Worm (Caenorhabditis elegans) whole organism, early embryonic: Measurements from ENCODE around the gene T13G4.7.

ENCODE experiments used
- B0310.2 ChIP-seq: sonication (generic microtip); optimal IDR thresholded peaks from 2 replicates; lab custom pipeline; 2016; ENCODE audit warnings: mild to moderate bottlenecking, missing genetic modification characterization, missing compliant biosample characterization
- F13C5.2 ChIP-seq: sonication (generic microtip); optimal IDR thresholded peaks from 2 replicates; lab custom pipeline; 2017; ENCODE audit warnings: mild to moderate bottlenecking, missing genetic modification characterization, inconsistent platforms, missing compliant biosample characterization
- aly-1 ChIP-seq: sonication (generic microtip); optimal IDR thresholded peaks from 2 replicates; lab custom pipeline; 2016; ENCODE audit warnings: missing genetic modification characterization, missing compliant biosample characterization
- ama-1 ChIP-seq: fragments of 150-350 bp; optimal IDR thresholded peaks from 2 replicates; lab custom pipeline; 2014
- ceh-13 ChIP-seq: fragments of 200-800 bp; sonication (Bioruptor generic); optimal IDR thresholded peaks from 2 replicates; lab custom pipeline; 2018; ENCODE audit warnings: mild to moderate bottlenecking, missing genetic modification characterization, missing compliant biosample characterization
- ceh-36 ChIP-seq: sonication (generic microtip); optimal IDR thresholded peaks from 2 replicates; lab custom pipeline; 2016; ENCODE audit warnings: missing genetic modification characterization, inconsistent platforms, missing compliant biosample characterization
- ets-7 ChIP-seq: sonication (generic microtip); optimal IDR thresholded peaks from 2 replicates; lab custom pipeline; 2016; ENCODE audit warnings: missing genotype, missing genetic modification characterization, missing compliant biosample characterization
- flt-1 ChIP-seq: fragments of 200-800 bp; sonication (Bioruptor generic); IDR thresholded peaks from 2 replicates; pipeline ENCODE4 v1.3.6; 2022; ENCODE audit warnings: missing genetic modification characterization, missing compliant biosample characterization
- hmbx-1 ChIP-seq: sonication (generic microtip); optimal IDR thresholded peaks from 2 replicates; lab custom pipeline; 2016; ENCODE audit warnings: mild to moderate bottlenecking, missing genetic modification characterization, missing compliant biosample characterization
- hmg-4 ChIP-seq: fragments of 200-800 bp; sonication (Bioruptor generic); optimal IDR thresholded peaks from 2 replicates; lab custom pipeline; 2018; ENCODE audit warnings: mild to moderate bottlenecking, missing genetic modification characterization, missing compliant biosample characterization
- hnd-1 ChIP-seq: sonication (generic microtip); optimal IDR thresholded peaks from 2 replicates; lab custom pipeline; 2016; ENCODE audit warnings: missing genetic modification characterization, missing compliant biosample characterization
- pes-1 ChIP-seq: fragments of 200-800 bp; sonication (Bioruptor generic); IDR thresholded peaks from 2 replicates; pipeline ENCODE4 v1.3.6; 2022; ENCODE audit warnings: missing genetic modification reagents, missing genetic modification characterization, missing compliant biosample characterization
- scrt-1 ChIP-seq: fragments of 200-800 bp; sonication (Bioruptor generic); IDR thresholded peaks from 2 replicates; pipeline ENCODE4 v1.3.6; 2022; ENCODE audit warnings: missing genetic modification characterization, missing compliant biosample characterization
- sea-1 ChIP-seq: fragments of 200-800 bp; sonication (Bioruptor generic); conservative IDR thresholded peaks from 2 replicates; pipeline ENCODE4 v1.3.6; 2022; ENCODE audit warnings: missing genetic modification characterization, missing compliant biosample characterization
- tbx-11 ChIP-seq: fragments of 200-800 bp; sonication (Bioruptor generic); IDR thresholded peaks from 2 replicates; pipeline ENCODE4 v1.3.6; 2022; ENCODE audit warnings: missing genetic modification characterization, missing compliant biosample characterization
- tbx-37 ChIP-seq: fragments of 200-800 bp; sonication (Bioruptor generic); conservative IDR thresholded peaks from 2 replicates; pipeline ENCODE4 v1.3.6; 2022; ENCODE audit warnings: missing genetic modification reagents, missing genetic modification characterization, missing compliant biosample characterization
- tra-4 ChIP-seq: sonication (generic microtip); optimal IDR thresholded peaks from 2 replicates; lab custom pipeline; 2017; ENCODE audit warnings: missing genetic modification characterization, missing compliant biosample characterization

The T13G4.7 gene

DNA sequence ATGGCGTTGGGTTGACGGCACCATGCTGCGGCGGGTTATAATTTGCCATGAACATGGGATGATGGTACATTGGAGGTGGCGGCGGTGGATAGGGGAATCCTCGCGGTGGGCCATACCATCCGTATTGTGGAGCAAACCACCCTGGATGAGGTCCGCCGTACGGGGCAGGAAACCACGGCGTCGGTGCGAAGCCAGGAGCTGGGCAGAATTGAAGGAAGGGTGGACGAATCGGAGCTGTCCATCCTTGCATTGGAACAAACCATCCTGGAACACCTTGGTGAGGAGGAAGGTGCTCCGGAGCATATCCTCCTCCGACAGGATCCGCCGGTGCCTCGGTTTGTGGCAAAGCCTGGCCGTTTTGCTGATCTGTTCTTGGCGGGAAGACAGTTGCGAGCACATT, 3.3 kb downstream of the T13G4.7 start:
- no peak for TF ChIP-seq hmbx-1 (tag; lab: Kevin White, UChicago)
- TF ChIP-seq hnd-1 (tag; lab: Kevin White, UChicago), result no peak
- TF ChIP-seq aly-1 (tag; lab: Kevin White, UChicago), result no peak
- TF ChIP-seq pes-1, result no peak
- no peak for TF ChIP-seq B0310.2 (tag; lab: Kevin White, UChicago)
- TF ChIP-seq hmg-4 (GFP tag; lab: Kevin White, UChicago), result no peak
- no peak for TF ChIP-seq tbx-11 (GFP tag; lab: Robert Waterston, UW)
- no peak for TF ChIP-seq ceh-13 (GFP tag; lab: Kevin White, UChicago)
- TF ChIP-seq sea-1, result no peak
- TF ChIP-seq tra-4 (tag; lab: Kevin White, UChicago), result no peak
- no peak for TF ChIP-seq F13C5.2 (tag; lab: Kevin White, UChicago)
- TF ChIP-seq ets-7 (tag; lab: Kevin White, UChicago), result no peak
- no peak for TF ChIP-seq scrt-1 (GFP tag; lab: Robert Waterston, UW)
- no peak for TF ChIP-seq tbx-37

DNA sequence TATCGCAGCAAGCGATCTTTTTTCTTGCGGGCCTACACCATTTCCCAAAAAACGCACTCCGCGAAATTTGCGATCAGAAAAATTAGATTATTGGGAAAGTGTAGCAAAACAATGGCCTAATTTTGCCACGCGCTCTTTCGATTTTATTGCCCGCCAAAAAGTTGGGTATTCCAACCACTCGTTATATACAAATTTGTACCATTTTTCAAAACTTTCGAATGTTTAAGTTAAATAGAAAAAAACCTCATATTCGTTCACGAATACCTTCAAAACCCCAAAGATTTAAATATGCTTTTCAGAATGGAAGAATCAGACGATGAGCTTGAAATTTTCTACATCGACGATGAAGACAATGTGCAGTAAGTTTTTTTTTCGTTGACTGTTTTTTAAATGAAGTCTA, 13.1 kb downstream of the T13G4.7 start, which contains the start of gene T13G4.1:
TSS of gene T13G4.1 (plus strand) at position 301 of the 400 bp plus-strand sequence.
- no peak for TF ChIP-seq F13C5.2 (tag; lab: Kevin White, UChicago)
- no peak for TF ChIP-seq scrt-1 (GFP tag; lab: Robert Waterston, UW)
- TF ChIP-seq flt-1 (GFP tag; lab: Robert Waterston, UW), result no peak
- TF ChIP-seq aly-1 (tag; lab: Kevin White, UChicago), result no peak
- no peak for TF ChIP-seq tbx-37
- TF ChIP-seq B0310.2 (tag; lab: Kevin White, UChicago), result no peak
- TF ChIP-seq ceh-36 (tag; lab: Kevin White, UChicago), result no peak
- TF ChIP-seq pes-1, result no peak
- no peak for TF ChIP-seq ama-1 (lab: Kevin White, UChicago)
- no peak for TF ChIP-seq tbx-11 (GFP tag; lab: Robert Waterston, UW)
- no peak for TF ChIP-seq hmbx-1 (tag; lab: Kevin White, UChicago)
- no peak for TF ChIP-seq hnd-1 (tag; lab: Kevin White, UChicago)
- no peak for TF ChIP-seq tra-4 (tag; lab: Kevin White, UChicago)
- no peak for TF ChIP-seq ets-7 (tag; lab: Kevin White, UChicago)
- no peak for TF ChIP-seq hmg-4 (GFP tag; lab: Kevin White, UChicago)
- no peak for TF ChIP-seq ceh-13 (GFP tag; lab: Kevin White, UChicago)
- no peak for TF ChIP-seq sea-1

DNA sequence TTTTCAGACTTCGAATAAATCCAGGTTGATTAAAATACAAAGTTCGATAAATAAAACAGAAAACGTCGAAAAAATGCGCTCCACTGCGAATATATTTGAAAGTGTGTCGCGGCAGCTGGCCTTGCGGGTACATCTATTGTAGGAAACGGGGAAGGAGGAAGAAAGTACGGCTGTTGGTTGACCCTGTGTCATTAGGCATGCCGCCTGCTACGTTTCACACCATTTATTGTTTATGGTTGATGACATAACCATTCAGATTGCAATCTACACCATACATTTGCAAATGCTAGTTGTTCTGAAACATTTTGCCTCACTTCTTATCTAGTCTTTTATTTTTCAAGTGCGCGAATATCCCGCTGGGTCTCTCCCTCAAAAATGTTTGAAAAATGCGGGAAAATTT, 14.3 kb downstream of the T13G4.7 start, which contains the start of gene T13G4.4:
TSS of gene T13G4.4 (minus strand) at position 97 of the 400 bp plus-strand sequence.
- TF ChIP-seq tbx-37 (no peak), ama-1 (lab: Kevin White, UChicago) (no peak), F13C5.2 (tag; lab: Kevin White, UChicago) (no peak)

DNA sequence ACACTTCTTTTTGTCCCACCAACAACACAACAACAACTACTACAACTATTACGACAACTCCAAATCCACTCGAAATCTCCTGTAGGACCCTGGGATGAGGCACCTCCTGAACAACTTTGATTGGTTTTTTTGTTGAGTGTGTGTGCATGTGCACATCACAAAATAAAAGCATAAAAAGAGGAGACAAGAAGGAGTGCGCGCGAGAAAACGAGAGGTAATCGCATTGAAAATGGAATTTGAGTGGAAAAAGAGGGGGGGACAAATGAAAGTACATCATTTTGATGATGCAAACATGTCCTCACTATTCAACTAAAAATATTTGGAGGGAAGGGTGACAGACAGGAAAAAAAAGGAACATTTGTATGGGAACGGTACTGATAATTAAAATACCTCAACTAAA, 20.5 kb downstream of the T13G4.7 start:
- no peak for TF ChIP-seq scrt-1 (GFP tag; lab: Robert Waterston, UW)
- no peak for TF ChIP-seq ceh-13 (GFP tag; lab: Kevin White, UChicago)
- no peak for TF ChIP-seq B0310.2 (tag; lab: Kevin White, UChicago)
- TF ChIP-seq sea-1, result no peak
- TF ChIP-seq tbx-11 (GFP tag; lab: Robert Waterston, UW), result no peak
- TF ChIP-seq ceh-36 (tag; lab: Kevin White, UChicago), result no peak
- no peak for TF ChIP-seq pes-1
- TF ChIP-seq F13C5.2 (tag; lab: Kevin White, UChicago), result no peak
- TF ChIP-seq flt-1 (GFP tag; lab: Robert Waterston, UW), result no peak
- TF ChIP-seq tbx-37, result no peak
- TF ChIP-seq tra-4 (tag; lab: Kevin White, UChicago), result no peak
- TF ChIP-seq hmbx-1 (tag; lab: Kevin White, UChicago), result no peak
- no peak for TF ChIP-seq aly-1 (tag; lab: Kevin White, UChicago)
- no peak for TF ChIP-seq hnd-1 (tag; lab: Kevin White, UChicago)
- no peak for TF ChIP-seq ets-7 (tag; lab: Kevin White, UChicago)
- TF ChIP-seq ama-1 (lab: Kevin White, UChicago), result no peak
- TF ChIP-seq hmg-4 (GFP tag; lab: Kevin White, UChicago), result no peak

DNA sequence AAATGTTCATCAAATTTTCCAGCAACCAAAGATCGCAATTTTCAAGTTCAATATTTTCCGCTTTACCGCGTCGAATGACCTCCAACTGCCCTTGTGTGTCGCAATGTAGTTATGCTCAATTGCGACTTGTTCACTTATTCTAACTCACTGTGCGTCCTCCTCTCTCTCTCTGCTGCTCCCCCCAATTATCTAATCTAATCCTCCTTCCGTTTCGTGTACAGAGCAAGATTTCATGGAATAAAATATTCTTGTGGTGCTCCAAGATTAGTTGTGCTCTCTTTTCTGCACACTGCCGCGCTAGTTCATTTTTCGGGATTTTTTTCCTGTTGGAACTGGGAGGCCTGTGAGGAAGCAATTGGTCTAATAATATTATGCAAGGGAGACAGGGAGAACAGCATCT, 21.9 kb downstream of the T13G4.7 start:
- TF ChIP-seq ceh-13 (GFP tag; lab: Kevin White, UChicago) (no peak), scrt-1 (GFP tag; lab: Robert Waterston, UW) (no peak), tbx-11 (GFP tag; lab: Robert Waterston, UW) (no peak), sea-1 (no peak), hmbx-1 (tag; lab: Kevin White, UChicago) (no peak), tra-4 (tag; lab: Kevin White, UChicago) (no peak), hnd-1 (tag; lab: Kevin White, UChicago) (no peak), pes-1 (no peak), ceh-36 (tag; lab: Kevin White, UChicago) (no peak), ama-1 (lab: Kevin White, UChicago) (no peak), ets-7 (tag; lab: Kevin White, UChicago) (no peak), tbx-37 (no peak), hmg-4 (GFP tag; lab: Kevin White, UChicago) (no peak), F13C5.2 (tag; lab: Kevin White, UChicago) (no peak), flt-1 (GFP tag; lab: Robert Waterston, UW) (no peak)

DNA sequence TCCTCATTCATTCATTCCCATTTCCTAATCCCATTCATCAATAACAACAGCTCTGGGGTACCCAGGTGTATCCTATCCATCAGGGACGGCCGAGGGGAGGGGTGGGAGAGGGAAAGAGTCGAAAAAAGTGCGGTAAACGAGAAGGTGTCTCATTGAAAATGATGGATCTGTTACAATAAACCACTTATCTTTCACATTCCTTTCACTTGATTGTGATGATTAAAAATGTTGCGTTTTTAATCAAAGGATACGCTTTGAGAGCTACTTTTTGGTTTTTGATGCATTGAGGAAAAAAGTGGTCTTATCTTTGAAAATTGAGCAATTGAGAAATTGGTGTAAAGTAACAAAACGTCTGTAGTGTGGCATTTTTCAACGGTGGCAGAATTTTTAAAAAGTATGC, 22.7 kb downstream of the T13G4.7 start:
- TF ChIP-seq aly-1 (tag; lab: Kevin White, UChicago) (no peak), ets-7 (tag; lab: Kevin White, UChicago) (no peak), B0310.2 (tag; lab: Kevin White, UChicago) (no peak), flt-1 (GFP tag; lab: Robert Waterston, UW) (no peak)

DNA sequence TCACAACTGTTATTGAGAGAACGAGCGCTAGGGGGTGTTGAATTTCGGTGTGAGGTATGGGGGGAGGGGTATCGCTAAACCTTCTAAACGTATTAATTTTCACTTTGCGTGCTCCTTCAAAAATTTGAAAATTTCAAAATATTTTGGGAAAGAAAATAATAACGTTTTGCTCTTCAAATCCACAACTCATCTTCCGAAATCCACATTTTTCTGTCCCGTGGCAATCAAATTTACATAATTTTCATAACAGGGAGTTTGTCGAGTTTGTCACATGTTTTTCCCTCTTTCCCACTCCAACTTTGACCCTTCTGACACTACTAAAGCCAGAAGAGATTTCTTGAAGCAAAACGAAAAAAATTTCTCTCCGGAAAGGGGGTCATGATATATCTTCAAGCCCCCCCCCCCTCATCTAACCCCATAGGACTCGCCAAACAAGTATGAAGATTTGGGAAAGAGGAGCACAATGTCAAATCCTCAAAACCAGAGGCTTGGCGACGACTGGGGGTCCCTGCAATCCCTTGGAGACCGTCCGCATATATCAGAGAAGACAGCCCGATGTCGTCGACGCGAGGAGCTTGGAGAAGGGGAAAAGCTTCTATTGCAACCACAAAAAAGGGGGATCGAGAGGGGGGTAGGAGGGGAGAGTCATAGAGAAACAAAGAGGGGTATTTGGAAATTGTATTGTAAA, 24.5 kb downstream of the T13G4.7 start:
- TF ChIP-seq aly-1 (tag; lab: Kevin White, UChicago), result no peak
- no peak for TF ChIP-seq tbx-37
- TF ChIP-seq scrt-1 (GFP tag; lab: Robert Waterston, UW), result no peak
- no peak for TF ChIP-seq ceh-36 (tag; lab: Kevin White, UChicago)
- TF ChIP-seq ama-1 (lab: Kevin White, UChicago), result no peak
- TF ChIP-seq hmg-4 (GFP tag; lab: Kevin White, UChicago), result no peak
